Worm (Caenorhabditis elegans): ENCODE measurements around the gene K10C2.12.

- TF ChIP-seq fos-1 (tag; optimal IDR thresholded peaks at IDR 0.05) (no peak), lin-15B (tag; optimal IDR thresholded peaks at IDR 0.05) (no peak), unc-39 (tag; optimal IDR thresholded peaks at IDR 0.05) (no peak), pqm-1 (tag; optimal IDR thresholded peaks at IDR 0.05) (no peak), nhr-237 (tag; optimal IDR thresholded peaks at IDR 0.05) (no peak)
Observed at ce11 chrX:6450839-6451491, 30.4 kb upstream of the K10C2.12 start, which contains the start of the genes grl-6 and K10C2.6.

Measured in whole organism, L3 larva.